Fruit fly (Drosophila melanogaster) whole organism, prepupa: ENCODE results near the gene CG5882.

Source experiments
- CG10631 ChIP-seq: fragments of 200-800 bp; sonication (Bioruptor generic); optimal IDR thresholded peaks from 2 replicates; lab custom pipeline; 2016; ENCODE audit warnings: missing biosample characterization, missing genetic modification characterization
- CG11294 ChIP-seq: fragments of 200-800 bp; sonication (Bioruptor generic); IDR thresholded peaks from 2 replicates; pipeline ENCODE4 v1.3.6; 2022; ENCODE audit warnings: missing biosample characterization, missing genetic modification characterization
- CG11762 ChIP-seq: fragments of 200-800 bp; sonication (Bioruptor generic); optimal IDR thresholded peaks from 3 replicates; lab custom pipeline; 2016; ENCODE audit warnings: missing biosample characterization, missing genetic modification characterization; ENCODE audit not compliant: insufficient read depth
- CG15336 ChIP-seq: fragments of 200-800 bp; sonication (Bioruptor generic); IDR thresholded peaks from 2 replicates; pipeline ENCODE4 v1.3.6; 2022; ENCODE audit warnings: missing biosample characterization, missing genetic modification characterization
- CG16779 ChIP-seq: fragments of 200-800 bp; sonication (Bioruptor generic); optimal IDR thresholded peaks from 3 replicates; lab custom pipeline; 2017; ENCODE audit warnings: missing biosample characterization, mild to moderate bottlenecking, missing genetic modification characterization
- CG3032 ChIP-seq: fragments of 200-800 bp; optimal IDR thresholded peaks from 2 replicates; lab custom pipeline; 2019; ENCODE audit warnings: missing biosample characterization, mild to moderate bottlenecking, missing genetic modification characterization, moderate library complexity
- CG31627 ChIP-seq: fragments of 200-800 bp; sonication (Bioruptor generic); optimal IDR thresholded peaks from 3 replicates; lab custom pipeline; 2016; ENCODE audit warnings: missing biosample characterization, missing genetic modification characterization
- CG32006 ChIP-seq: fragments of 200-800 bp; sonication (Bioruptor generic); optimal IDR thresholded peaks from 3 replicates; lab custom pipeline; 2017; ENCODE audit warnings: missing biosample characterization, mild to moderate bottlenecking, missing genetic modification characterization
- CG34406 ChIP-seq: fragments of 200-800 bp; sonication (Bioruptor generic); optimal IDR thresholded peaks from 3 replicates; lab custom pipeline; 2016; ENCODE audit warnings: missing biosample characterization, missing genetic modification characterization
- CG3919 ChIP-seq: fragments of 200-800 bp; sonication (Bioruptor generic); optimal IDR thresholded peaks from 3 replicates; lab custom pipeline; 2016; ENCODE audit warnings: missing biosample characterization, missing genetic modification characterization
- CG4318 ChIP-seq: fragments of 200-800 bp; sonication (Bioruptor generic); optimal IDR thresholded peaks from 3 replicates; lab custom pipeline; 2017; ENCODE audit warnings: missing biosample characterization, mild to moderate bottlenecking, missing genetic modification characterization
- CG6276 ChIP-seq: fragments of 200-800 bp; sonication (Bioruptor generic); optimal IDR thresholded peaks from 2 replicates; lab custom pipeline; 2017; ENCODE audit warnings: missing biosample characterization, mild to moderate bottlenecking, missing genetic modification characterization
- CG6792 ChIP-seq: fragments of 200-800 bp; sonication (Bioruptor generic); optimal IDR thresholded peaks from 3 replicates; lab custom pipeline; 2016; ENCODE audit warnings: missing biosample characterization, missing genetic modification characterization
- CG7368 ChIP-seq: fragments of 200-800 bp; sonication (Bioruptor generic); optimal IDR thresholded peaks from 3 replicates; lab custom pipeline; 2016; ENCODE audit warnings: missing biosample characterization, missing genetic modification characterization
- CG8119 ChIP-seq: fragments of 200-800 bp; sonication (Bioruptor generic); IDR thresholded peaks from 3 replicates; pipeline ENCODE4 v1.3.6; 2022; ENCODE audit warnings: missing biosample characterization, missing genetic modification characterization
- CG8319 ChIP-seq: fragments of 200-800 bp; sonication (Bioruptor generic); optimal IDR thresholded peaks from 3 replicates; lab custom pipeline; 2016; ENCODE audit warnings: missing biosample characterization, missing genetic modification characterization
- CG8632 ChIP-seq: fragments of 200-800 bp; sonication (Bioruptor generic); optimal IDR thresholded peaks from 3 replicates; lab custom pipeline; 2016; ENCODE audit warnings: missing biosample characterization, missing genetic modification characterization
- CG9139 ChIP-seq: fragments of 200-800 bp; sonication (Bioruptor generic); optimal IDR thresholded peaks from 3 replicates; lab custom pipeline; 2017; ENCODE audit warnings: missing biosample characterization, mild to moderate bottlenecking, missing genetic modification characterization
- Eip75B ChIP-seq: fragments of 200-800 bp; sonication (Bioruptor generic); optimal IDR thresholded peaks from 3 replicates; lab custom pipeline; 2016; ENCODE audit warnings: missing biosample characterization, missing genetic modification characterization
- Eip78C ChIP-seq: fragments of 200-800 bp; sonication (Bioruptor generic); peaks from one replicate; lab custom pipeline; 2016; ENCODE audit warnings: missing biosample characterization, missing genetic modification characterization
- Eip93F ChIP-seq: fragments of 200-800 bp; sonication (Bioruptor generic); optimal IDR thresholded peaks from 2 replicates; lab custom pipeline; 2016; ENCODE audit warnings: missing biosample characterization, mild to moderate bottlenecking, missing genetic modification characterization
- Ets21C ChIP-seq: fragments of 200-800 bp; sonication (Bioruptor generic); optimal IDR thresholded peaks from 3 replicates; lab custom pipeline; 2016; ENCODE audit warnings: missing biosample characterization, missing genetic modification characterization
- Gug ChIP-seq: fragments of 200-800 bp; sonication (Bioruptor generic); IDR thresholded peaks from 2 replicates; pipeline ENCODE4 v1.3.6; 2022; ENCODE audit warnings: missing biosample characterization, missing genetic modification characterization
- Hr39 ChIP-seq: fragments of 200-800 bp; sonication (Bioruptor generic); optimal IDR thresholded peaks from 2 replicates; lab custom pipeline; 2016; ENCODE audit warnings: missing biosample characterization, missing genetic modification characterization
- Hr4 ChIP-seq: fragments of 200-800 bp; sonication (Bioruptor generic); optimal IDR thresholded peaks from 3 replicates; lab custom pipeline; 2016; ENCODE audit warnings: missing biosample characterization, missing genetic modification characterization
- Lpt ChIP-seq: fragments of 200-800 bp; sonication (Bioruptor generic); optimal IDR thresholded peaks from 3 replicates; lab custom pipeline; 2016; ENCODE audit warnings: missing biosample characterization, missing genetic modification characterization
- OdsH ChIP-seq: fragments of 200-800 bp; sonication (Bioruptor generic); optimal IDR thresholded peaks from 3 replicates; lab custom pipeline; 2016; ENCODE audit warnings: missing biosample characterization, missing genetic modification characterization
- Smox ChIP-seq: fragments of 200-800 bp; sonication (Bioruptor generic); optimal IDR thresholded peaks from 3 replicates; lab custom pipeline; 2016; ENCODE audit warnings: missing biosample characterization, missing genetic modification characterization
- Sox14 ChIP-seq: fragments of 200-800 bp; sonication (Bioruptor generic); optimal IDR thresholded peaks from 3 replicates; lab custom pipeline; 2016; ENCODE audit warnings: missing biosample characterization, missing genetic modification characterization
- Sox15 ChIP-seq: fragments of 200-800 bp; sonication (Bioruptor generic); optimal IDR thresholded peaks from 3 replicates; lab custom pipeline; 2016; ENCODE audit warnings: missing biosample characterization, missing genetic modification characterization
- achi ChIP-seq: fragments of 200-800 bp; sonication (Bioruptor generic); optimal IDR thresholded peaks from 3 replicates; lab custom pipeline; 2016; ENCODE audit warnings: missing biosample characterization, missing genetic modification characterization
- acj6 ChIP-seq: fragments of 200-800 bp; sonication (Bioruptor generic); optimal IDR thresholded peaks from 3 replicates; lab custom pipeline; 2016; ENCODE audit warnings: missing biosample characterization, missing genetic modification characterization
- eg ChIP-seq: fragments of 200-800 bp; sonication (Bioruptor generic); IDR thresholded peaks from 3 replicates; pipeline ENCODE4 v1.3.6; 2022; ENCODE audit warnings: missing biosample characterization, missing genetic modification characterization
- esn ChIP-seq: fragments of 200-800 bp; sonication (Bioruptor generic); optimal IDR thresholded peaks from 2 replicates; lab custom pipeline; 2016; ENCODE audit warnings: missing biosample characterization, mild to moderate bottlenecking, missing genetic modification characterization, moderate library complexity
- fd59A ChIP-seq: fragments of 200-800 bp; sonication (Bioruptor generic); optimal IDR thresholded peaks from 2 replicates; lab custom pipeline; 2017; ENCODE audit warnings: missing biosample characterization, mild to moderate bottlenecking, missing genetic modification characterization, missing genetic modification reagents
- fd85E ChIP-seq: fragments of 200-800 bp; sonication (Bioruptor generic); optimal IDR thresholded peaks from 3 replicates; lab custom pipeline; 2016; ENCODE audit warnings: missing biosample characterization, missing genetic modification characterization
- fkh ChIP-seq: fragments of 200-800 bp; sonication (Bioruptor generic); optimal IDR thresholded peaks from 3 replicates; lab custom pipeline; 2017; ENCODE audit warnings: missing biosample characterization, mild to moderate bottlenecking, missing genetic modification characterization, moderate library complexity
- net ChIP-seq: fragments of 200-800 bp; sonication (Bioruptor generic); optimal IDR thresholded peaks from 3 replicates; lab custom pipeline; 2016; ENCODE audit warnings: missing biosample characterization, missing genetic modification characterization
- pdm3 ChIP-seq: fragments of 200-800 bp; sonication (Bioruptor generic); optimal IDR thresholded peaks from 3 replicates; lab custom pipeline; 2016; ENCODE audit warnings: missing biosample characterization, missing genetic modification characterization
- salr ChIP-seq, 2 experiments: fragments of 200-800 bp; sonication (Bioruptor generic); optimal IDR thresholded peaks; 3 replicates each; lab custom pipeline; 2016 to 2018; ENCODE audit warnings: missing biosample characterization in 2 of 2, missing genetic modification characterization in 2 of 2, mild to moderate bottlenecking in 1 of 2
- spab ChIP-seq: fragments of 200-800 bp; sonication (Bioruptor generic); optimal IDR thresholded peaks from 2 replicates; lab custom pipeline; 2017; ENCODE audit warnings: missing biosample characterization, mild to moderate bottlenecking, missing genetic modification characterization, missing genetic modification reagents
- ss ChIP-seq, 2 experiments: fragments of 200-800 bp; sonication (Bioruptor generic); optimal IDR thresholded peaks; 2 replicates in 1 of 2; 3 replicates in 1 of 2; lab custom pipeline; 2017 to 2018; ENCODE audit warnings: mild to moderate bottlenecking in 2 of 2, missing biosample characterization in 2 of 2, missing genetic modification characterization in 2 of 2, moderate library complexity in 1 of 2
- svp ChIP-seq: fragments of 200-800 bp; sonication (Bioruptor generic); peaks from one replicate; lab custom pipeline; 2016; ENCODE audit warnings: missing biosample characterization, missing genetic modification characterization
- topi ChIP-seq: fragments of 200-800 bp; sonication (Bioruptor generic); optimal IDR thresholded peaks from 3 replicates; lab custom pipeline; 2016; ENCODE audit warnings: missing biosample characterization, missing genetic modification characterization
- vri ChIP-seq: fragments of 200-800 bp; sonication (Bioruptor generic); optimal IDR thresholded peaks from 3 replicates; lab custom pipeline; 2016; ENCODE audit warnings: missing biosample characterization, mild to moderate bottlenecking, missing genetic modification characterization

CG5882 gene

DNA sequence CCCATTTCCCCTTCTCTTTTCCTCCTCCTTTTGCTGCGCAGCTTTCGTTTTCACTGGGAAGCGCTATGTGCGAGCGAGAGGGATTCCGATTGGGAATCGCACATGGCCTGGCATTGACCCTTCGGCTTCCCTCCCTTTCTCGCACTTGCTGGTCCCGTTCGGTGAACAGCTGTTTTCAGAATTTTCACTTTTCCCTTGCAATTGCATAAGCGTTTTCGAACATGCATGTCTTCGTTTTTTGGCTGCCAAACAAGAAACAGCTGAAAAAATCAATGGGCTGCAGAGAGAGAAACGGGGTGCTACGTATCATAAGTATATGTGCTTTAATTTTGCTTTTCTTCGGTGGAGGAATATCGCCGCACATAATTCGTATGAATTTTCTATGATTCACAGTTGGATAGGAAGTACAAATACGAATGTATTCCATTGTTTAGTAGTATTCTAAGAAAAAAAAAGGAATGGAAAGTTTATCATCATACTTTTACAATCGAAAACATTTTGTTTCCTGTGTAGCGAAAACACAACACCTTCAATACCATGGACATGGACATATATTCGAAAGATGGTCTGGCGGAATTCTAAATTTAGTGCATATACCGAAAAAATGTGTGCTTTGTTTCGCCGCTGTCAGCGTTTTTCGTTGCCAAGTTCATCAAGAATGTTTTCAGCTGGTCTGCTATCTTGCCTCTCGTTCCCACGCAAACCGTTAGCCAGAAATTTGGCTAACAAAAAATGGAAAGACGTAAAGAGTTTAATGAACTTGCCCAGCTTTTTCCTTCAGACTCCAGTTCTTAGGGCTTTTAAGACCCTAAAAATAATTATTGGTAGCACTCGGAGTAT is 33.9 kb downstream of the CG5882 start (continued):
- TF ChIP-seq CG34406 (GFP tag; lab: Kevin White, UChicago) (peak; percentile 67), fkh (GFP tag; lab: Kevin White, UChicago) (no peak), eg (GFP tag; lab: Robert Waterston, UW) (peak; percentile 59), spab (GFP tag; lab: Kevin White, UChicago) (no peak), Ets21C (GFP tag; lab: Kevin White, UChicago) (peak; percentile 55), CG15336 (GFP tag; lab: Robert Waterston, UW) (peak; percentile 55), Hr39 (GFP tag; lab: Kevin White, UChicago) (peak; percentile 74), CG6792 (GFP tag; lab: Kevin White, UChicago) (peak; percentile 57), CG32006 (GFP tag; lab: Kevin White, UChicago) (peak; percentile 55), CG6276 (GFP tag; lab: Kevin White, UChicago) (peak; percentile 49), fd85E (GFP tag; lab: Kevin White, UChicago) (no peak), CG3919 (GFP tag; lab: Kevin White, UChicago) (peak; percentile 32), Lpt (no peak), CG3032 (tag; lab: Kevin White, UChicago) (peak; percentile 34), Eip93F (GFP tag; lab: Kevin White, UChicago) (no peak), CG11294 (no peak), pdm3 (GFP tag; lab: Kevin White, UChicago) (peak; percentile 56), CG7368 (GFP tag; lab: Kevin White, UChicago) (no peak), Hr4 (GFP tag; lab: Kevin White, UChicago) (peak; percentile 55), fd59A (GFP tag; lab: Kevin White, UChicago) (no peak), Eip78C (GFP tag; lab: Kevin White, UChicago) (peak; percentile 87), Sox15 (peak; percentile 23), CG10631 (GFP tag; lab: Kevin White, UChicago) (peak; percentile 62), CG31627 (peak; percentile 62), salr (GFP tag; optimal IDR thresholded peaks at IDR 0.05; lab: Kevin White, UChicago) (no peak), CG16779 (no peak)

dm6 chr3R:27153062-27153878 is 34.8 kb downstream of the CG5882 start:
- TF ChIP-seq OdsH (peak; percentile 29), CG6792 (GFP tag; lab: Kevin White, UChicago) (no peak), Hr4 (GFP tag; lab: Kevin White, UChicago) (peak; percentile 42), spab (GFP tag; lab: Kevin White, UChicago) (peak; percentile 26), CG8319 (GFP tag; lab: Kevin White, UChicago) (no peak), CG10631 (GFP tag; lab: Kevin White, UChicago) (peak; percentile 29), esn (GFP tag; lab: Kevin White, UChicago) (peak; percentile 41), CG15336 (GFP tag; lab: Robert Waterston, UW) (no peak), CG8119 (GFP tag; lab: Robert Waterston, UW) (peak; percentile 38; the same call in 1 of the 3 replicates), Smox (GFP tag; lab: Kevin White, UChicago) (no peak), Gug (GFP tag; lab: Robert Waterston, UW) (no peak), fkh (GFP tag; lab: Kevin White, UChicago) (peak; percentile 50), achi (GFP tag; lab: Kevin White, UChicago) (peak; percentile 38), topi (no peak), ss (GFP tag; optimal IDR thresholded peaks at IDR 0.05; lab: Kevin White, UChicago) (no peak), CG32006 (GFP tag; lab: Kevin White, UChicago) (peak; percentile 70), CG8632 (GFP tag; lab: Kevin White, UChicago) (peak; percentile 6), Eip78C (GFP tag; lab: Kevin White, UChicago) (peak; percentile 13), Eip75B (peak; percentile 7), Sox14 (GFP tag; lab: Kevin White, UChicago) (peak; percentile 27), CG11762 (GFP tag; lab: Kevin White, UChicago) (no peak), acj6 (GFP tag; lab: Kevin White, UChicago) (peak; percentile 20), salr (GFP tag; optimal IDR thresholded peaks at IDR 0.05; lab: Kevin White, UChicago) (peak in 1 of 2 experiments; percentile 63), net (GFP tag; lab: Kevin White, UChicago) (peak; percentile 1), eg (GFP tag; lab: Robert Waterston, UW) (no peak), CG9139 (GFP tag; lab: Kevin White, UChicago) (no peak), svp (GFP tag; lab: Kevin White, UChicago) (peak; percentile 65), Lpt (no peak), CG4318 (GFP tag; lab: Kevin White, UChicago) (peak; percentile 28), CG34406 (GFP tag; lab: Kevin White, UChicago) (peak; percentile 38), vri (GFP tag; lab: Kevin White, UChicago) (peak; percentile 35)
